Worm (Caenorhabditis elegans) whole organism, mixed stage, embryonic: ENCODE results near the gene str-188.

Source experiments
- bed-3 ChIP-seq: fragments of 200-800 bp; sonication (Bioruptor generic); optimal IDR thresholded peaks from 3 replicates; lab custom pipeline; 2018; ENCODE audit warnings: mild to moderate bottlenecking, missing genetic modification characterization, moderate library complexity, missing compliant biosample characterization
- blmp-1 ChIP-seq: fragments of 150-350 bp; optimal IDR thresholded peaks from 2 replicates; lab custom pipeline; 2014; ENCODE audit warnings: missing biosample characterization, missing genetic modification characterization
- ceh-39 ChIP-seq: fragments of 150-350 bp; optimal IDR thresholded peaks from 2 replicates; lab custom pipeline; 2014; ENCODE audit warnings: missing biosample characterization, missing genetic modification characterization
- ceh-43 ChIP-seq: fragments of 200-800 bp; sonication (Bioruptor generic); optimal IDR thresholded peaks from 2 replicates; lab custom pipeline; 2018; ENCODE audit warnings: mild to moderate bottlenecking, missing genetic modification characterization, moderate library complexity, missing compliant biosample characterization
- ceh-83 ChIP-seq: fragments of 200-800 bp; sonication (Bioruptor generic); optimal IDR thresholded peaks from 2 replicates; lab custom pipeline; 2018; ENCODE audit warnings: mild to moderate bottlenecking, missing genetic modification characterization, missing compliant biosample characterization
- ces-1 ChIP-seq: fragments of 150-350 bp; optimal IDR thresholded peaks from 2 replicates; lab custom pipeline; 2014; ENCODE audit warnings: missing biosample characterization, missing genetic modification reagents, missing genetic modification characterization
- elt-1 ChIP-seq: sonication (generic microtip); optimal IDR thresholded peaks from 2 replicates; lab custom pipeline; 2017; ENCODE audit warnings: missing genetic modification characterization, mild to moderate bottlenecking, missing compliant biosample characterization, antibody characterized with exemption, moderate library complexity, borderline replicate concordance; ENCODE audit not compliant: insufficient read depth
- flh-1 ChIP-seq: fragments of 200-800 bp; sonication (Bioruptor generic); optimal IDR thresholded peaks from 2 replicates; lab custom pipeline; 2018; ENCODE audit warnings: mild to moderate bottlenecking, missing genetic modification characterization, moderate library complexity, missing compliant biosample characterization
- lin-13 ChIP-seq: fragments of 150-350 bp; optimal IDR thresholded peaks from 2 replicates; lab custom pipeline; 2014; ENCODE audit warnings: missing biosample characterization, missing genetic modification characterization
- lin-32 ChIP-seq: fragments of 200-800 bp; sonication (Bioruptor generic); optimal IDR thresholded peaks from 2 replicates; lab custom pipeline; 2018; ENCODE audit warnings: mild to moderate bottlenecking, missing genetic modification characterization, missing compliant biosample characterization
- lsy-2 ChIP-seq: fragments of 150-350 bp; optimal IDR thresholded peaks from 2 replicates; lab custom pipeline; 2014; ENCODE audit warnings: missing biosample characterization, missing genetic modification characterization
- mab-5 ChIP-seq: fragments of 150-350 bp; optimal IDR thresholded peaks from 2 replicates; lab custom pipeline; 2014; ENCODE audit warnings: missing biosample characterization, missing genetic modification characterization
- mep-1 ChIP-seq: fragments of 150-350 bp; optimal IDR thresholded peaks from 2 replicates; lab custom pipeline; 2017; ENCODE audit warnings: missing biosample characterization, missing genetic modification reagents, missing genetic modification characterization, inconsistent platforms
- nhr-237 ChIP-seq: fragments of 150-350 bp; optimal IDR thresholded peaks from 2 replicates; lab custom pipeline; 2014; ENCODE audit warnings: missing biosample characterization, missing genetic modification characterization
- nhr-76 ChIP-seq: sonication (generic microtip); optimal IDR thresholded peaks from 2 replicates; lab custom pipeline; 2017; ENCODE audit warnings: missing biosample characterization, missing genetic modification characterization
- unc-62 ChIP-seq: fragments of 150-350 bp; optimal IDR thresholded peaks from 2 replicates; lab custom pipeline; 2014; ENCODE audit warnings: missing biosample characterization, missing genetic modification reagents, missing genetic modification characterization

str-188 gene

ce11 chrV:9763759-9764158, 47.3 kb downstream of the str-188 start:
- TF ChIP-seq mab-5, result no peak
- no peak for TF ChIP-seq lin-32 (GFP tag; lab: Kevin White, UChicago)
- peak; percentile 94 for TF ChIP-seq ces-1
- no peak for TF ChIP-seq nhr-237

ce11 chrV:9764552-9764951, 48.1 kb downstream of the str-188 start:
- no peak for TF ChIP-seq mep-1 (tag; lab: Kevin White, UChicago)
- TF ChIP-seq unc-62 (GFP tag; lab: Kevin White, UChicago), result no peak
- no peak for TF ChIP-seq lin-13 (tag; lab: Kevin White, UChicago)
- TF ChIP-seq lsy-2 (tag; lab: Kevin White, UChicago), result no peak
- no peak for TF ChIP-seq ceh-83
- no peak for TF ChIP-seq blmp-1 (tag; lab: Kevin White, UChicago)
- no peak for TF ChIP-seq ceh-39 (tag; lab: Kevin White, UChicago)
- TF ChIP-seq ceh-43, result no peak
- no peak for TF ChIP-seq nhr-76 (tag; lab: Kevin White, UChicago)
- TF ChIP-seq bed-3 (GFP tag; lab: Kevin White, UChicago), result no peak
- TF ChIP-seq flh-1 (GFP tag; lab: Kevin White, UChicago), result no peak
- TF ChIP-seq, all 35 proteins: peak for 0

ce11 chrV:9765622-9766021, 49.1 kb downstream of the str-188 start:
- TF ChIP-seq elt-1 (tag; lab: Kevin White, UChicago), result no peak
- peak; percentile 46 for TF ChIP-seq lsy-2 (tag; lab: Kevin White, UChicago)
- peak; percentile 100 for TF ChIP-seq ces-1
